Fruit fly (Drosophila melanogaster) whole organism, embryonic: ENCODE measurements around the gene CG8100.

Source experiments
- Atf6 ChIP-seq: fragments of 200-800 bp; sonication (Bioruptor generic); IDR thresholded peaks from 2 replicates; pipeline ENCODE4 v1.3.6; 2022; ENCODE audit warnings: missing biosample characterization, missing genetic modification characterization
- BEAF-32 ChIP-seq: fragments of 200-800 bp; sonication (Bioruptor generic); optimal IDR thresholded peaks from 3 replicates; lab custom pipeline; 2017; ENCODE audit warnings: missing biosample characterization, missing genetic modification characterization, mild to moderate bottlenecking, moderate library complexity, missing genetic modification reagents
- CG1024 ChIP-seq: fragments of 200-800 bp; sonication (Bioruptor generic); IDR thresholded peaks from 2 replicates; pipeline ENCODE4 v1.3.6; 2022; ENCODE audit warnings: missing biosample characterization, missing genetic modification characterization
- CG10654 ChIP-seq: fragments of 200-800 bp; sonication (Bioruptor generic); optimal IDR thresholded peaks from 2 replicates; lab custom pipeline; 2016; ENCODE audit warnings: missing biosample characterization, missing genetic modification characterization
- CG11723 ChIP-seq: fragments of 200-800 bp; sonication (Bioruptor generic); optimal IDR thresholded peaks from 2 replicates; lab custom pipeline; 2017; ENCODE audit warnings: missing biosample characterization, mild to moderate bottlenecking, missing genetic modification characterization
- CG12659 ChIP-seq: fragments of 200-800 bp; sonication (Bioruptor generic); optimal IDR thresholded peaks from 3 replicates; lab custom pipeline; 2017; ENCODE audit warnings: mild to moderate bottlenecking, missing biosample characterization, missing genetic modification reagents, missing genetic modification characterization
- CG13287 ChIP-seq: fragments of 200-800 bp; sonication (Bioruptor generic); IDR thresholded peaks from 2 replicates; pipeline ENCODE4 v1.3.6; 2022; ENCODE audit warnings: missing biosample characterization, missing genetic modification characterization; ENCODE audit not compliant: partially characterized antibody
- CG14710 ChIP-seq: fragments of 200-800 bp; sonication (Bioruptor generic); optimal IDR thresholded peaks from 3 replicates; lab custom pipeline; 2019; ENCODE audit warnings: missing biosample characterization, mild to moderate bottlenecking, missing genetic modification characterization, moderate library complexity
- CG14860 ChIP-seq: fragments of 200-800 bp; sonication (Bioruptor generic); IDR thresholded peaks from 3 replicates; pipeline ENCODE4 v1.3.6; 2022; ENCODE audit warnings: missing biosample characterization, missing genetic modification characterization; ENCODE audit not compliant: partially characterized antibody
- CG15601 ChIP-seq: fragments of 200-800 bp; sonication (Bioruptor generic); optimal IDR thresholded peaks from 3 replicates; lab custom pipeline; 2019; ENCODE audit warnings: missing biosample characterization, mild to moderate bottlenecking, missing genetic modification characterization, moderate library complexity
- CG17328 ChIP-seq: fragments of 200-800 bp; sonication (Bioruptor generic); IDR thresholded peaks from 2 replicates; pipeline ENCODE4 v1.3.6; 2022; ENCODE audit warnings: missing biosample characterization, missing genetic modification characterization
- CG2712 ChIP-seq: fragments of 200-800 bp; optimal IDR thresholded peaks from 3 replicates; lab custom pipeline; 2019; ENCODE audit warnings: missing biosample characterization, mild to moderate bottlenecking, missing genetic modification characterization, moderate library complexity
- CG30020 ChIP-seq: fragments of 200-800 bp; optimal IDR thresholded peaks from 2 replicates; lab custom pipeline; 2019; ENCODE audit warnings: missing biosample characterization, mild to moderate bottlenecking, missing genetic modification characterization, moderate library complexity
- CG31388 ChIP-seq: fragments of 200-800 bp; sonication (Bioruptor generic); optimal IDR thresholded peaks from 2 replicates; lab custom pipeline; 2016; ENCODE audit warnings: missing biosample characterization, missing genetic modification characterization
- CG3163 ChIP-seq: fragments of 200-800 bp; sonication (Bioruptor generic); optimal IDR thresholded peaks from 3 replicates; lab custom pipeline; 2016; ENCODE audit warnings: missing biosample characterization, missing genetic modification characterization
- CG4707 ChIP-seq: fragments of 200-800 bp; sonication (Bioruptor generic); optimal IDR thresholded peaks from 2 replicates; lab custom pipeline; 2018; ENCODE audit warnings: missing biosample characterization, mild to moderate bottlenecking, missing genetic modification characterization, moderate library complexity
- CG6791 ChIP-seq: fragments of 200-800 bp; sonication (Bioruptor generic); IDR thresholded peaks from 3 replicates; pipeline ENCODE4 v1.3.6; 2022; ENCODE audit warnings: missing biosample characterization, missing genetic modification characterization; ENCODE audit not compliant: partially characterized antibody
- CG8089 ChIP-seq: fragments of 200-800 bp; sonication (Bioruptor generic); optimal IDR thresholded peaks from 3 replicates; lab custom pipeline; 2016; ENCODE audit warnings: missing biosample characterization, missing genetic modification characterization
- CG8388 ChIP-seq: fragments of 200-800 bp; sonication (Bioruptor generic); optimal IDR thresholded peaks from 2 replicates; lab custom pipeline; 2019; ENCODE audit warnings: missing biosample characterization, mild to moderate bottlenecking, missing genetic modification characterization, moderate library complexity
- CG9876 ChIP-seq: fragments of 200-800 bp; sonication (Bioruptor generic); optimal IDR thresholded peaks from 2 replicates; lab custom pipeline; 2016; ENCODE audit warnings: missing biosample characterization, missing genetic modification characterization
- D19B ChIP-seq: fragments of 200-800 bp; sonication (Bioruptor generic); optimal IDR thresholded peaks from 2 replicates; lab custom pipeline; 2017; ENCODE audit warnings: missing biosample characterization, mild to moderate bottlenecking, missing genetic modification characterization
- E2f2 ChIP-seq: fragments of 200-800 bp; sonication (Bioruptor generic); IDR thresholded peaks from 2 replicates; pipeline ENCODE4 v1.3.6; 2022; ENCODE audit warnings: missing biosample characterization, missing genetic modification characterization
- Elba2 ChIP-seq: fragments of 200-800 bp; sonication (Bioruptor generic); optimal IDR thresholded peaks from 3 replicates; lab custom pipeline; 2016; ENCODE audit warnings: missing biosample characterization, missing genetic modification characterization
- GATAe ChIP-seq: fragments of 200-800 bp; sonication (Bioruptor generic); conservative IDR thresholded peaks from 2 replicates; pipeline ENCODE4 v1.3.6; 2022; ENCODE audit warnings: missing biosample characterization, missing genetic modification characterization
- H2.0 ChIP-seq: fragments of 200-800 bp; sonication (Bioruptor generic); IDR thresholded peaks from 2 replicates; pipeline ENCODE4 v1.3.6; 2022; ENCODE audit warnings: missing biosample characterization, missing genetic modification characterization
- Hmx ChIP-seq: fragments of 200-800 bp; sonication (Bioruptor generic); optimal IDR thresholded peaks from 2 replicates; lab custom pipeline; 2016; ENCODE audit warnings: missing biosample characterization, missing genetic modification characterization
- NFAT ChIP-seq: fragments of 200-800 bp; sonication (Bioruptor generic); IDR thresholded peaks from 2 replicates; pipeline ENCODE4 v1.3.6; 2022; ENCODE audit warnings: missing biosample characterization, missing genetic modification characterization
- Neu2 ChIP-seq: fragments of 200-800 bp; sonication (Bioruptor generic); optimal IDR thresholded peaks from 3 replicates; lab custom pipeline; 2016; ENCODE audit warnings: missing biosample characterization, missing genetic modification characterization, borderline replicate concordance
- Nf-YA ChIP-seq: fragments of 200-800 bp; sonication (Bioruptor generic); IDR thresholded peaks from 2 replicates; pipeline ENCODE4 v1.3.6; 2022; ENCODE audit warnings: missing biosample characterization, missing genetic modification characterization
- Six4 ChIP-seq: fragments of 200-800 bp; sonication (Bioruptor generic); optimal IDR thresholded peaks from 2 replicates; lab custom pipeline; 2016; ENCODE audit warnings: missing biosample characterization, missing genetic modification characterization
- Sox100B ChIP-seq: fragments of 200-800 bp; sonication (Bioruptor generic); optimal IDR thresholded peaks from 3 replicates; lab custom pipeline; 2018; ENCODE audit warnings: missing biosample characterization, mild to moderate bottlenecking, missing genetic modification characterization
- Stat92E ChIP-seq, 3 experiments: fragments of >200 bp in 2 of 3; fragments of 200-800 bp in 1 of 3; sonication (Bioruptor generic) in 1 of 3; optimal IDR thresholded peaks; 2 replicates each; lab custom pipeline; 2017 to 2019; ENCODE audit warnings: missing biosample characterization in 3 of 3, missing genetic modification characterization in 3 of 3, mild to moderate bottlenecking in 1 of 3, moderate library complexity in 1 of 3
- ara ChIP-seq: fragments of 200-800 bp; sonication (Bioruptor generic); IDR thresholded peaks from 2 replicates; pipeline ENCODE4 v1.3.6; 2022; ENCODE audit warnings: missing biosample characterization, missing genetic modification characterization
- chn ChIP-seq: fragments of 200-800 bp; sonication (Bioruptor generic); optimal IDR thresholded peaks from 2 replicates; lab custom pipeline; 2016; ENCODE audit warnings: missing biosample characterization, missing genetic modification characterization
- dysf ChIP-seq: fragments of 200-800 bp; sonication (Bioruptor generic); IDR thresholded peaks from 3 replicates; pipeline ENCODE4 v1.3.6; 2022; ENCODE audit warnings: missing biosample characterization, missing genetic modification characterization
- ewg ChIP-seq: fragments of 200-800 bp; sonication (Bioruptor generic); optimal IDR thresholded peaks from 3 replicates; lab custom pipeline; 2017; ENCODE audit warnings: mild to moderate bottlenecking, missing biosample characterization, missing genetic modification reagents, missing genetic modification characterization
- exex ChIP-seq: fragments of 200-800 bp; sonication (Bioruptor generic); optimal IDR thresholded peaks from 4 replicates; lab custom pipeline; 2018; ENCODE audit warnings: missing biosample characterization, mild to moderate bottlenecking, missing genetic modification characterization, moderate library complexity
- fd3F ChIP-seq: fragments of 200-800 bp; sonication (Bioruptor generic); optimal IDR thresholded peaks from 2 replicates; lab custom pipeline; 2018; ENCODE audit warnings: missing biosample characterization, mild to moderate bottlenecking, missing genetic modification characterization, moderate library complexity
- fd64A ChIP-seq: fragments of 200-800 bp; sonication (Bioruptor generic); optimal IDR thresholded peaks from 3 replicates; lab custom pipeline; 2018; ENCODE audit warnings: missing biosample characterization, mild to moderate bottlenecking, missing genetic modification characterization
- kay ChIP-seq: fragments of 200-800 bp; sonication (Bioruptor generic); optimal IDR thresholded peaks from 2 replicates; lab custom pipeline; 2016; ENCODE audit warnings: missing biosample characterization, missing genetic modification characterization
- lab ChIP-seq: fragments of 200-800 bp; sonication (Bioruptor generic); optimal IDR thresholded peaks from 3 replicates; lab custom pipeline; 2017; ENCODE audit warnings: missing biosample characterization, missing genetic modification characterization, mild to moderate bottlenecking, moderate library complexity, missing genetic modification reagents
- pros ChIP-seq: fragments of 200-800 bp; sonication (Bioruptor generic); optimal IDR thresholded peaks from 3 replicates; lab custom pipeline; 2019; ENCODE audit warnings: missing biosample characterization, mild to moderate bottlenecking, missing genetic modification characterization, moderate library complexity
- ro ChIP-seq: fragments of 200-800 bp; sonication (Bioruptor generic); IDR thresholded peaks from 2 replicates; pipeline ENCODE4 v1.3.6; 2022; ENCODE audit warnings: missing biosample characterization, missing genetic modification characterization
- shn ChIP-seq: fragments of 200-800 bp; sonication (Bioruptor generic); optimal IDR thresholded peaks from 3 replicates; lab custom pipeline; 2016; ENCODE audit warnings: missing biosample characterization, missing genetic modification characterization
- sug ChIP-seq: fragments of 200-800 bp; optimal IDR thresholded peaks from 2 replicates; lab custom pipeline; 2019; ENCODE audit warnings: missing biosample characterization, mild to moderate bottlenecking, missing genetic modification characterization, moderate library complexity
- tin ChIP-seq: fragments of 200-800 bp; sonication (Bioruptor generic); optimal IDR thresholded peaks from 3 replicates; lab custom pipeline; 2016; ENCODE audit warnings: missing biosample characterization, missing genetic modification characterization
- tio ChIP-seq: fragments of 200-800 bp; sonication (Bioruptor generic); optimal IDR thresholded peaks from 2 replicates; lab custom pipeline; 2017; ENCODE audit warnings: missing biosample characterization, missing genetic modification characterization, inconsistent platforms
- tup ChIP-seq: fragments of 200-800 bp; sonication (Bioruptor generic); optimal IDR thresholded peaks from 2 replicates; lab custom pipeline; 2016; ENCODE audit warnings: missing biosample characterization, mild to moderate bottlenecking, missing genetic modification characterization, moderate library complexity
- vnd ChIP-seq: fragments of 200-800 bp; sonication (Bioruptor generic); IDR thresholded peaks from 3 replicates; pipeline ENCODE4 v1.3.6; 2022; ENCODE audit warnings: missing biosample characterization, missing genetic modification characterization; ENCODE audit not compliant: partially characterized antibody
- zfh1 ChIP-seq: fragments of 200-800 bp; sonication (Bioruptor generic); IDR thresholded peaks from 3 replicates; pipeline ENCODE4 v1.3.6; 2022; ENCODE audit warnings: missing biosample characterization, missing genetic modification characterization

The CG8100 gene

DNA sequence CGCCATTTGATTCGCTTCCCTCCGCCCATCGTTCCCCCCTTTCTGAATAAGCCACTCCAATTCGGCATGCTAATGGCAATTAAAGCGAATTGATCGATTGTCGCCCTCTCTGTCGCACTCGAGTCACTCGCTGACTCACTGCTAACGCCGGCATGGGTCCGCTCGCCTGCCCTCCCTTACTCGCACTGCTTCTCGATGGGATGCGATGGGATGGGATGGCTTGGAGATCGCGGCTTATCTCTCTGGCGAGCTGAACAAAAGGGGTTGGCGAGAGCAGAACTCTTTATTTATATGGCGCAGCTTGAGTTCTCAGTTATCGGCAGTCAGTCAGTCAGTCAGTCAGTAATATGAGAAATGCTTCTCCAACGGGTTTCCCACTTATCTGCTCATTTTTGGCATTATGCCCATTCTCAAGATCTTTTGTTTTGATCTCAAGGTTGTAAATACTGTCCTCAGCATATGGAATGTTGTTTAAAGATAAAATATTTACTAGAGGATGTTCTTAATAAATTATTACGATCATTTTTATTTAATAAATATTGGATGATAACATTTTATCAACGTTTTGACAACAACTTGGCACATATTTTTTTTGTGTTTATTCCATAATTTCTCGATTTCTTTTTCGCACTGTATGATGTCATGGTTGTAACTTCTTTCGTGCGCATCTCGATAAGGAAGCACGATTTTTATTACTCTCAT, 27.4 kb upstream of the CG8100 start (continued):
- peak; percentile 50 for TF ChIP-seq sug (tag; lab: Kevin White, UChicago)
- TF ChIP-seq tup = peak; percentile 16
- TF ChIP-seq H2.0 = no peak
- no peak for TF ChIP-seq Hmx (GFP tag; lab: Kevin White, UChicago)
- no peak for TF ChIP-seq tin (GFP tag; lab: Kevin White, UChicago)
- TF ChIP-seq shn (GFP tag; lab: Kevin White, UChicago) = no peak
- TF ChIP-seq ewg (GFP tag; lab: Kevin White, UChicago) = no peak
- no peak for TF ChIP-seq CG31388 (GFP tag; lab: Kevin White, UChicago)
- no peak for TF ChIP-seq CG8089
- TF ChIP-seq Nf-YA (GFP tag; lab: Robert Waterston, UW) = no peak
- TF ChIP-seq fd64A (GFP tag; lab: Kevin White, UChicago) = no peak
- no peak for TF ChIP-seq fd3F (GFP tag; lab: Kevin White, UChicago)
- TF ChIP-seq Stat92E (GFP tag; optimal IDR thresholded peaks at IDR 0.05; lab: Kevin White, UChicago) = no peak
- no peak for TF ChIP-seq Six4 (GFP tag; lab: Kevin White, UChicago)
- peak; percentile 82 for TF ChIP-seq kay
- TF ChIP-seq CG30020 = no peak
- TF ChIP-seq CG4707 (GFP tag; lab: Kevin White, UChicago) = no peak
- no peak for TF ChIP-seq BEAF-32 (GFP tag; lab: Kevin White, UChicago)
- TF ChIP-seq ro (GFP tag; lab: Robert Waterston, UW) = no peak
- TF ChIP-seq CG12659 (GFP tag; lab: Kevin White, UChicago) = no peak
- no peak for TF ChIP-seq CG11723 (GFP tag; lab: Kevin White, UChicago)
- peak; percentile 58 for TF ChIP-seq pros
- no peak for TF ChIP-seq CG9876 (GFP tag; lab: Kevin White, UChicago)
- no peak for TF ChIP-seq Elba2 (GFP tag; lab: Kevin White, UChicago)
- no peak for TF ChIP-seq D19B (GFP tag; lab: Kevin White, UChicago)
- no peak for TF ChIP-seq Sox100B (GFP tag; lab: Kevin White, UChicago)
- no peak for TF ChIP-seq E2f2 (GFP tag; lab: Robert Waterston, UW)
- no peak for TF ChIP-seq CG10654 (GFP tag; lab: Kevin White, UChicago)
- no peak for TF ChIP-seq CG3163 (GFP tag; lab: Kevin White, UChicago)
- no peak for TF ChIP-seq CG17328 (GFP tag; lab: Robert Waterston, UW)
- TF ChIP-seq zfh1 = no peak
- TF ChIP-seq CG13287 (GFP tag; lab: Robert Waterston, UW) = no peak
- no peak for TF ChIP-seq CG1024 (GFP tag; lab: Robert Waterston, UW)
- TF ChIP-seq NFAT (GFP tag; lab: Robert Waterston, UW) = no peak
- no peak for TF ChIP-seq lab (GFP tag; lab: Kevin White, UChicago)
- TF ChIP-seq CG15601 (tag; lab: Kevin White, UChicago) = no peak
- no peak for TF ChIP-seq CG2712 (tag; lab: Kevin White, UChicago)
- no peak for TF ChIP-seq tio (GFP tag; lab: Kevin White, UChicago)
- TF ChIP-seq CG14860 = no peak
- TF ChIP-seq chn (GFP tag; lab: Kevin White, UChicago) = no peak
- no peak for TF ChIP-seq CG14710
- TF ChIP-seq CG8388 (GFP tag; lab: Kevin White, UChicago) = no peak
- TF ChIP-seq Atf6 (GFP tag; lab: Robert Waterston, UW) = no peak
- 0 out of 3 replicates have a peak, but pooled peaks have one; percentile 28 for TF ChIP-seq CG6791
- TF ChIP-seq GATAe = no peak
- TF ChIP-seq Neu2 = no peak
- TF ChIP-seq vnd (GFP tag; lab: Robert Waterston, UW) = no peak
- no peak for TF ChIP-seq exex (tag; lab: Kevin White, UChicago)
- no peak for TF ChIP-seq dysf (GFP tag; lab: Robert Waterston, UW)
- TF ChIP-seq ara (GFP tag; lab: Robert Waterston, UW) = no peak
